Fruit fly (Drosophila melanogaster): ENCODE data around the gene CG32024.

dm6 chr3L:8781993-8782392 lies 25.4 kb upstream of the CG32024 start:
- TF ChIP-seq fru (optimal IDR thresholded peaks at IDR 0.05) (no peak), CG15011 (GFP tag; optimal IDR thresholded peaks at IDR 0.05) (no peak), CG5245 (GFP tag; optimal IDR thresholded peaks at IDR 0.05) (no peak), CG10431 (GFP tag; optimal IDR thresholded peaks at IDR 0.05) (no peak), Trl (optimal IDR thresholded peaks at IDR 0.05) (no peak), Trl (GFP tag; optimal IDR thresholded peaks at IDR 0.05) (no peak), Hr39 (optimal IDR thresholded peaks at IDR 0.05) (no peak), shn (GFP tag; optimal IDR thresholded peaks at IDR 0.05) (no peak), Nf-YC (tag; optimal IDR thresholded peaks at IDR 0.05) (no peak)

Data from whole organism, embryonic.